Worm (Caenorhabditis elegans): ENCODE results near the gene Y38H6C.8.
"Not testable (repeated sequence)": the region's sequence is repeated elsewhere in the genome, so short reads cannot be mapped to it uniquely, and the experiment has no call there.

ce11 chrV:20480227-20480626 lies 33.5 kb upstream of the Y38H6C.8 start:
- not testable (repeated sequence) for TF ChIP-seq him-1 (tag; optimal IDR thresholded peaks at IDR 0.05); tlf-1 (GFP tag; optimal IDR thresholded peaks at IDR 0.05)

Data from whole organism, young adult.